Fruit fly (Drosophila melanogaster) whole organism, adult: ENCODE data around the gene RanGAP.

Source experiments
- CG5204 ChIP-seq: fragments of 200-800 bp; sonication (Bioruptor generic); optimal IDR thresholded peaks from 2 replicates; lab custom pipeline; 2016; ENCODE audit warnings: missing biosample characterization, missing genetic modification characterization
- CG7101 ChIP-seq: fragments of 200-800 bp; sonication (Bioruptor generic); optimal IDR thresholded peaks from 2 replicates; lab custom pipeline; 2018; ENCODE audit warnings: missing biosample characterization, mild to moderate bottlenecking, missing genetic modification characterization, moderate library complexity
- Clk ChIP-seq: fragments of 200-800 bp; sonication (Bioruptor generic); optimal IDR thresholded peaks from 2 replicates; lab custom pipeline; 2017; ENCODE audit warnings: missing biosample characterization, missing genetic modification characterization
- Hr96 ChIP-seq: fragments of 200-800 bp; sonication (Bioruptor generic); optimal IDR thresholded peaks from 2 replicates; lab custom pipeline; 2016; ENCODE audit warnings: missing biosample characterization, missing genetic modification characterization
- Mnt ChIP-seq: fragments of 200-800 bp; sonication (Bioruptor generic); optimal IDR thresholded peaks from 2 replicates; lab custom pipeline; 2016; ENCODE audit warnings: missing biosample characterization, mild to moderate bottlenecking, missing genetic modification characterization
- bab1 ChIP-seq: fragments of 200-800 bp; sonication (Bioruptor generic); optimal IDR thresholded peaks from 3 replicates; lab custom pipeline; 2019; ENCODE audit warnings: missing biosample characterization, mild to moderate bottlenecking, missing genetic modification characterization, moderate library complexity
- cic ChIP-seq: fragments of 200-800 bp; sonication (Bioruptor generic); optimal IDR thresholded peaks from 2 replicates; lab custom pipeline; 2017; ENCODE audit warnings: missing biosample characterization, mild to moderate bottlenecking, missing genetic modification characterization, moderate library complexity
- cnc ChIP-seq, 2 experiments: fragments of >200 bp; optimal IDR thresholded peaks; 2 replicates each; lab custom pipeline; 2017
- kay ChIP-seq: fragments of 200-800 bp; sonication (Bioruptor generic); peaks from one replicate; lab custom pipeline; 2016; ENCODE audit warnings: missing biosample characterization, missing genetic modification characterization, borderline replicate concordance
- pad ChIP-seq: fragments of 200-800 bp; sonication (Bioruptor generic); optimal IDR thresholded peaks from 3 replicates; lab custom pipeline; 2017; ENCODE audit warnings: missing biosample characterization, missing genetic modification characterization, mild to moderate bottlenecking, moderate library complexity, missing genetic modification reagents
- toe ChIP-seq: fragments of 200-800 bp; sonication (Bioruptor generic); optimal IDR thresholded peaks from 2 replicates; lab custom pipeline; 2016; ENCODE audit warnings: missing biosample characterization, missing genetic modification characterization

DNA sequence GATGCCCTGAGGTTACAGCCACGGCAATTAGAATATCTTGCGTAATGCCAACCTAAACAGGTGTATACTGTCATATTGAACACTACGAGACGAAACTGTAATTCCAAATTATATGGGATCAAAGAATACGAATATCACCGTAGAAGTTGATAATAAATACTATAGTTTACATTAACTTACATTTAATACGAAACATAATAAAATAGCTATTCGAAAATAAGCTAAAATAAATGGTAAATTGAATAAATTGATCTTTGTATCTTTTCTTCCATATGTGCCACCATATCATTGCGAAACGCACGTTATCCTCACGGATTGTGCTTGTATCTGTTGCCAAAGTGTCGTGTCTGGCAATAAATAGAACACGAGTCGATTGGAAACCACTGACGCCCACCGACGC is 25.9 kb upstream of the RanGAP start:
- TF ChIP-seq kay (GFP tag; lab: Kevin White, UChicago) = no peak
- peak; percentile 17 for TF ChIP-seq toe (GFP tag; lab: Kevin White, UChicago)
- TF ChIP-seq pad (GFP tag; lab: Kevin White, UChicago) = no peak
- TF ChIP-seq CG7101 (tag; lab: Kevin White, UChicago) = peak; percentile 39
- no peak for TF ChIP-seq bab1 (GFP tag; lab: Kevin White, UChicago)
- no peak for TF ChIP-seq Clk (GFP tag; lab: Kevin White, UChicago)
- TF ChIP-seq cic (GFP tag; lab: Kevin White, UChicago) = no peak
- TF ChIP-seq Mnt (GFP tag; lab: Kevin White, UChicago) = no peak
- peak; percentile 51 for TF ChIP-seq CG5204
- TF ChIP-seq Hr96 = no peak
- no peak for TF ChIP-seq cnc (optimal IDR thresholded peaks at IDR 0.05; lab: Kevin White, UChicago)
